Worm (Caenorhabditis elegans) whole organism, late embryonic: ENCODE measurements around the gene dmd-6.

ENCODE experiments used
- C08G9.2 ChIP-seq: sonication (generic microtip); optimal IDR thresholded peaks from 2 replicates; lab custom pipeline; 2016; ENCODE audit warnings: mild to moderate bottlenecking, missing genetic modification characterization, moderate library complexity, missing compliant biosample characterization
- C38D4.7 ChIP-seq: fragments of 200-800 bp; sonication (Bioruptor generic); optimal IDR thresholded peaks from 2 replicates; lab custom pipeline; 2018; ENCODE audit warnings: mild to moderate bottlenecking, missing genetic modification characterization, moderate library complexity, missing compliant biosample characterization
- K02D7.2 ChIP-seq: sonication (generic microtip); optimal IDR thresholded peaks from 2 replicates; lab custom pipeline; 2017; ENCODE audit warnings: mild to moderate bottlenecking, missing genetic modification characterization, missing compliant biosample characterization
- K09A11.1 ChIP-seq: sonication (generic microtip); optimal IDR thresholded peaks from 2 replicates; lab custom pipeline; 2017; ENCODE audit warnings: antibody characterized with exemption, mild to moderate bottlenecking, missing genetic modification characterization, missing compliant biosample characterization; ENCODE audit not compliant: insufficient read depth
- T23F11.4 ChIP-seq: fragments of 200-800 bp; sonication (Bioruptor generic); optimal IDR thresholded peaks from 2 replicates; lab custom pipeline; 2018; ENCODE audit warnings: mild to moderate bottlenecking, missing genetic modification characterization, missing compliant biosample characterization
- Y22D7AL.16 ChIP-seq: sonication (generic microtip); optimal IDR thresholded peaks from 2 replicates; lab custom pipeline; 2016; ENCODE audit warnings: missing genetic modification characterization, missing compliant biosample characterization
- ceh-14 ChIP-seq: sonication (generic microtip); optimal IDR thresholded peaks from 2 replicates; lab custom pipeline; 2016; ENCODE audit warnings: missing genotype, missing genetic modification characterization, missing compliant biosample characterization
- ceh-18 ChIP-seq: sonication (generic microtip); optimal IDR thresholded peaks from 2 replicates; lab custom pipeline; 2016; ENCODE audit warnings: missing genetic modification characterization, missing compliant biosample characterization
- ceh-19 ChIP-seq: fragments of 200-800 bp; sonication (Bioruptor generic); optimal IDR thresholded peaks from 2 replicates; lab custom pipeline; 2018; ENCODE audit warnings: mild to moderate bottlenecking, missing genetic modification characterization, missing compliant biosample characterization
- ceh-2 ChIP-seq: sonication (generic microtip); optimal IDR thresholded peaks from 2 replicates; lab custom pipeline; 2016; ENCODE audit warnings: missing genotype, missing genetic modification characterization, missing compliant biosample characterization
- ceh-22 ChIP-seq: sonication (generic microtip); optimal IDR thresholded peaks from 2 replicates; lab custom pipeline; 2017; ENCODE audit warnings: missing biosample characterization, missing genetic modification characterization
- ceh-24 ChIP-seq: sonication (generic microtip); optimal IDR thresholded peaks from 2 replicates; lab custom pipeline; 2016; ENCODE audit warnings: mild to moderate bottlenecking, missing genetic modification characterization, missing compliant biosample characterization
- ceh-30 ChIP-seq: fragments of 150-350 bp; optimal IDR thresholded peaks from 2 replicates; lab custom pipeline; 2014; ENCODE audit warnings: missing biosample characterization, missing genetic modification characterization
- ceh-31 ChIP-seq: sonication (generic microtip); optimal IDR thresholded peaks from 2 replicates; lab custom pipeline; 2016; ENCODE audit warnings: missing genetic modification characterization, missing compliant biosample characterization
- ceh-34 ChIP-seq: sonication (generic microtip); optimal IDR thresholded peaks from 2 replicates; lab custom pipeline; 2016; ENCODE audit warnings: mild to moderate bottlenecking, missing genetic modification characterization, missing compliant biosample characterization
- ceh-45 ChIP-seq: fragments of 200-800 bp; sonication (Bioruptor generic); IDR thresholded peaks from 2 replicates; pipeline ENCODE4 v1.3.6; 2022; ENCODE audit warnings: missing genetic modification reagents, missing genetic modification characterization, missing compliant biosample characterization
- ceh-48 ChIP-seq: sonication (generic microtip); optimal IDR thresholded peaks from 2 replicates; lab custom pipeline; 2016; ENCODE audit warnings: missing genetic modification characterization, inconsistent platforms, missing compliant biosample characterization
- ceh-6 ChIP-seq: fragments of 200-800 bp; sonication (Bioruptor generic); optimal IDR thresholded peaks from 2 replicates; lab custom pipeline; 2018; ENCODE audit warnings: mild to moderate bottlenecking, missing genetic modification characterization, missing compliant biosample characterization
- ceh-9 ChIP-seq: sonication (generic microtip); optimal IDR thresholded peaks from 2 replicates; lab custom pipeline; 2016; ENCODE audit warnings: mild to moderate bottlenecking, missing genetic modification characterization, inconsistent platforms, missing compliant biosample characterization
- che-1 ChIP-seq: sonication (generic microtip); optimal IDR thresholded peaks from 2 replicates; lab custom pipeline; 2016; ENCODE audit warnings: mild to moderate bottlenecking, missing genetic modification characterization, missing compliant biosample characterization
- dmd-4 ChIP-seq: sonication (generic microtip); optimal IDR thresholded peaks from 2 replicates; lab custom pipeline; 2016; ENCODE audit warnings: borderline replicate concordance, missing genetic modification characterization, missing compliant biosample characterization
- dve-1 ChIP-seq: sonication (generic microtip); optimal IDR thresholded peaks from 2 replicates; lab custom pipeline; 2017; ENCODE audit warnings: antibody characterized with exemption, mild to moderate bottlenecking, missing genetic modification characterization, missing compliant biosample characterization
- elt-2 ChIP-seq: sonication (generic microtip); optimal IDR thresholded peaks from 2 replicates; lab custom pipeline; 2016; ENCODE audit warnings: missing genetic modification reagents, missing genetic modification characterization, missing compliant biosample characterization
- ets-4 ChIP-seq: sonication (generic microtip); optimal IDR thresholded peaks from 2 replicates; lab custom pipeline; 2016; ENCODE audit warnings: missing genetic modification characterization, missing compliant biosample characterization
- eyg-1 ChIP-seq: sonication (generic microtip); optimal IDR thresholded peaks from 2 replicates; lab custom pipeline; 2016; ENCODE audit warnings: missing genotype, missing genetic modification characterization, missing compliant biosample characterization
- fax-1 ChIP-seq: sonication (generic microtip); optimal IDR thresholded peaks from 2 replicates; lab custom pipeline; 2016; ENCODE audit warnings: missing genotype, missing genetic modification characterization, missing compliant biosample characterization
- gmeb-2 ChIP-seq: sonication (generic microtip); optimal IDR thresholded peaks from 2 replicates; lab custom pipeline; 2016; ENCODE audit warnings: missing genetic modification characterization, inconsistent platforms, missing compliant biosample characterization
- hlh-13 ChIP-seq: fragments of 200-800 bp; sonication (Bioruptor generic); optimal IDR thresholded peaks from 2 replicates; lab custom pipeline; 2018; ENCODE audit warnings: mild to moderate bottlenecking, missing genetic modification characterization, missing compliant biosample characterization
- hlh-15 ChIP-seq: sonication (generic microtip); optimal IDR thresholded peaks from 2 replicates; lab custom pipeline; 2016; ENCODE audit warnings: missing genetic modification characterization, missing compliant biosample characterization
- hlh-30 ChIP-seq: sonication (generic microtip); optimal IDR thresholded peaks from 2 replicates; lab custom pipeline; 2017; ENCODE audit warnings: antibody characterized with exemption, missing genetic modification characterization, missing compliant biosample characterization; ENCODE audit not compliant: insufficient read depth
- hlh-8 ChIP-seq: sonication (generic microtip); optimal IDR thresholded peaks from 2 replicates; lab custom pipeline; 2016; ENCODE audit warnings: missing genotype, missing genetic modification characterization, missing compliant biosample characterization
- lin-11 ChIP-seq: fragments of 200-800 bp; sonication (Bioruptor generic); optimal IDR thresholded peaks from 2 replicates; lab custom pipeline; 2018; ENCODE audit warnings: mild to moderate bottlenecking, missing genetic modification characterization, missing compliant biosample characterization
- madf-2 ChIP-seq: sonication (generic microtip); optimal IDR thresholded peaks from 2 replicates; lab custom pipeline; 2017; ENCODE audit warnings: missing genetic modification characterization, missing compliant biosample characterization
- mec-3 ChIP-seq: sonication (generic microtip); optimal IDR thresholded peaks from 2 replicates; lab custom pipeline; 2016; ENCODE audit warnings: borderline replicate concordance, missing genetic modification characterization, missing compliant biosample characterization
- nfya-1 ChIP-seq: sonication (generic microtip); optimal IDR thresholded peaks from 2 replicates; lab custom pipeline; 2017; ENCODE audit warnings: missing genetic modification characterization, mild to moderate bottlenecking, missing compliant biosample characterization, antibody characterized with exemption, moderate library complexity
- npax-4 ChIP-seq: sonication (generic microtip); optimal IDR thresholded peaks from 2 replicates; lab custom pipeline; 2016; ENCODE audit warnings: missing genetic modification characterization, missing compliant biosample characterization
- odd-2 ChIP-seq: sonication (generic microtip); optimal IDR thresholded peaks from 2 replicates; lab custom pipeline; 2017; ENCODE audit warnings: antibody characterized with exemption, mild to moderate bottlenecking, missing genetic modification characterization, missing compliant biosample characterization
- pag-3 ChIP-seq: sonication (generic microtip); optimal IDR thresholded peaks from 2 replicates; lab custom pipeline; 2016; ENCODE audit warnings: missing compliant biosample characterization, missing genetic modification characterization, borderline replicate concordance
- pax-1 ChIP-seq: fragments of 150-350 bp; optimal IDR thresholded peaks from 2 replicates; lab custom pipeline; 2014; ENCODE audit warnings: missing biosample characterization, missing genetic modification characterization
- pha-2 ChIP-seq: sonication (generic microtip); optimal IDR thresholded peaks from 2 replicates; lab custom pipeline; 2017; ENCODE audit warnings: mild to moderate bottlenecking, missing genetic modification characterization, missing compliant biosample characterization
- pha-4 ChIP-seq: fragments of 150-350 bp; optimal IDR thresholded peaks from 2 replicates; lab custom pipeline; 2018; ENCODE audit warnings: missing biosample characterization, missing genetic modification reagents, missing genetic modification characterization
- pqm-1 ChIP-seq: sonication (generic microtip); optimal IDR thresholded peaks from 2 replicates; lab custom pipeline; 2016; ENCODE audit warnings: missing genetic modification characterization, missing compliant biosample characterization
- pros-1 ChIP-seq: fragments of 150-350 bp; optimal IDR thresholded peaks from 2 replicates; lab custom pipeline; 2014; ENCODE audit warnings: missing biosample characterization, missing genetic modification reagents, missing genetic modification characterization
- sox-2 ChIP-seq: fragments of 200-800 bp; sonication (Bioruptor generic); IDR thresholded peaks from 2 replicates; pipeline ENCODE4 v1.3.6; 2022; ENCODE audit warnings: missing genetic modification reagents, missing genetic modification characterization, missing compliant biosample characterization
- syd-9 ChIP-seq: sonication (generic microtip); optimal IDR thresholded peaks from 2 replicates; lab custom pipeline; 2016; ENCODE audit warnings: mild to moderate bottlenecking, missing genetic modification characterization, moderate library complexity, missing compliant biosample characterization
- tbx-7 ChIP-seq: sonication (generic microtip); optimal IDR thresholded peaks from 2 replicates; lab custom pipeline; 2016; ENCODE audit warnings: missing genotype, missing genetic modification characterization, missing compliant biosample characterization
- ttx-3 ChIP-seq: sonication (generic microtip); optimal IDR thresholded peaks from 2 replicates; lab custom pipeline; 2016; ENCODE audit warnings: missing genetic modification reagents, missing genetic modification characterization, missing compliant biosample characterization
- unc-3 ChIP-seq, 2 experiments: fragments of 200-800 bp in 1 of 2; sonication (Bioruptor generic) in 1 of 2; sonication (generic microtip) in 1 of 2; conservative IDR thresholded peaks in 1 of 2; optimal IDR thresholded peaks in 1 of 2; 2 replicates each; pipeline versions ENCODE4 v1.3.6 to Lab custom; 2016 to 2022; ENCODE audit warnings: missing compliant biosample characterization in 2 of 2, missing genetic modification characterization in 2 of 2, missing genetic modification reagents in 1 of 2
- unc-86 ChIP-seq: sonication (generic microtip); optimal IDR thresholded peaks from 2 replicates; lab custom pipeline; 2016; ENCODE audit warnings: missing genetic modification characterization, missing compliant biosample characterization
- zip-5 ChIP-seq: sonication (generic microtip); optimal IDR thresholded peaks from 2 replicates; lab custom pipeline; 2016; ENCODE audit warnings: missing genetic modification characterization, missing compliant biosample characterization
- ztf-16 ChIP-seq: sonication (generic microtip); optimal IDR thresholded peaks from 2 replicates; lab custom pipeline; 2017; ENCODE audit warnings: missing genetic modification characterization, missing compliant biosample characterization

dmd-6 gene

DNA sequence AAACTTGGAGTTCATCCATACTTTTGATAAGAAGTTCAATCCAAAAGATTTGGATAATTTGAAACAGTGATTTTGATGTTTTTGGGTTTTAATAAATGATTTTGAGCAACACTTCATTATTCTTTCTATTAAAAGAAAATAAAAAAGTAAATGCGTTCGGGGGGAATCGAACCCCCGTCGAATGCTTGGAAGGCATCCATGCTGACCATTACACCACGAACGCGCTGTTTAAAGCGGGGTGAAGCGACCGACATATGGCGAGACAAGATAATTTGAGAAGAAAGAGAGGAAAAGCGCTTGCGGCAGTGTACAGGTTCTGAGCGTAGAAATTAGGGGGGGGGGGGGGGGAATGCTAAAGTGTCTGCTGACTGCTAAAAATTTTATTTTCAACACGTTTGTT, 39.9 kb upstream of the dmd-6 start:
- TF ChIP-seq ceh-48 (tag; lab: Kevin White, UChicago) (no peak), ceh-2 (tag; lab: Kevin White, UChicago) (peak; percentile 16), C08G9.2 (no peak), pha-4 (tag; lab: Kevin White, UChicago) (no peak), dmd-4 (no peak), mec-3 (tag; lab: Kevin White, UChicago) (no peak), hlh-13 (GFP tag; lab: Kevin White, UChicago) (peak; percentile 21), unc-86 (tag; lab: Kevin White, UChicago) (peak; percentile 7), pag-3 (tag; lab: Kevin White, UChicago) (no peak), pqm-1 (tag; lab: Kevin White, UChicago) (no peak), hlh-15 (tag; lab: Kevin White, UChicago) (peak; percentile 3), pros-1 (tag; lab: Kevin White, UChicago) (no peak), ets-4 (tag; lab: Kevin White, UChicago) (no peak), ceh-19 (GFP tag; lab: Kevin White, UChicago) (peak; percentile 41), eyg-1 (no peak), nfya-1 (tag; lab: Kevin White, UChicago) (peak; percentile 11), Y22D7AL.16 (peak; percentile 55), tbx-7 (tag; lab: Kevin White, UChicago) (no peak), sox-2 (GFP tag; lab: Robert Waterston, UW) (peak; percentile 47), ceh-22 (no peak), elt-2 (tag; lab: Kevin White, UChicago) (peak; percentile 62), ttx-3 (tag; lab: Kevin White, UChicago) (peak; percentile 49), fax-1 (tag; lab: Kevin White, UChicago) (no peak), gmeb-2 (no peak), ceh-24 (tag; lab: Kevin White, UChicago) (no peak), ceh-18 (tag; lab: Kevin White, UChicago) (no peak), che-1 (peak; percentile 73), hlh-8 (tag; lab: Kevin White, UChicago) (no peak), syd-9 (tag; lab: Kevin White, UChicago) (no peak), lin-11 (tag; lab: Kevin White, UChicago) (peak; percentile 64), zip-5 (no peak), ceh-34 (tag; lab: Kevin White, UChicago) (peak; percentile 39), pax-1 (no peak), odd-2 (tag; lab: Kevin White, UChicago) (no peak), C38D4.7 (GFP tag; lab: Kevin White, UChicago) (peak; percentile 56), ceh-6 (GFP tag; lab: Kevin White, UChicago) (peak; percentile 49), pha-2 (tag; lab: Kevin White, UChicago) (peak; percentile 35), hlh-30 (tag; lab: Kevin White, UChicago) (no peak), unc-3 (GFP tag; conservative IDR thresholded peaks at IDR 0.05; lab: Robert Waterston, UW) (0 out of 2 replicates have a peak, but pooled peaks have one; percentile 14), unc-3 (tag; optimal IDR thresholded peaks at IDR 0.05; lab: Kevin White, UChicago) (peak; percentile 8), npax-4 (tag; lab: Kevin White, UChicago) (peak; percentile 13), dve-1 (tag; lab: Kevin White, UChicago) (peak; percentile 22), ztf-16 (tag; lab: Kevin White, UChicago) (peak; percentile 54), ceh-9 (tag; lab: Kevin White, UChicago) (no peak), ceh-31 (tag; lab: Kevin White, UChicago) (peak; percentile 4), T23F11.4 (peak; percentile 35), K09A11.1 (no peak), K02D7.2 (tag; lab: Kevin White, UChicago) (peak; percentile 48), ceh-14 (tag; lab: Kevin White, UChicago) (no peak), madf-2 (no peak), ceh-30 (no peak), ceh-45 (GFP tag; lab: Robert Waterston, UW) (0 out of 2 replicates have a peak, but pooled peaks have one; percentile 21)
